Worm (Caenorhabditis elegans): ENCODE data around the gene str-243.

The str-243 gene

DNA sequence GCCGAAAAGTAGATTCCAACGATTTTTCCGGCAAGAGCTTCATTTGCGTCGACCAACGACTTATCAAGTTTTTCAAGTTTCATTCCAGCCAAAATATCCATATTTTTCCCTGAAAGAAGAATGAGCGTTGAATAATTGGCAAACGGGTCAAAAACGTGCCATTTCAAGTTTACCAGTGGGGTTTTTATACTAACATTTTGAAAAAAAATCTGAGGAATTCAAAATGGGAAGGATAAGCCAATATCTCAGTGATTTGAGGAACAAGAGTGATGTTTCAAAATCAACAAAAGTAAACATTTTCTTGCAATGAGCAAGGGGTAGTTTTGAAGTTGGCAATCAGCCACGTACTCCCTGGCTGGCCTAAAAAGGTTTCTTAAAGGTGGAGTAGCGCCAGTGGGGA lies 11.7 kb downstream of the str-243 start, which contains the start of gene trx-5:
TSS of gene trx-5 (minus strand) at position 101 of the 400 bp plus-strand sequence.
- no peak for TF ChIP-seq cog-1 (tag; optimal IDR thresholded peaks at IDR 0.05)
- TF ChIP-seq klf-2 (GFP tag; conservative IDR thresholded peaks at IDR 0.05): no peak
- TF ChIP-seq ztf-29 (GFP tag; IDR thresholded peaks at IDR 0.05): no peak
- no peak for TF ChIP-seq flt-1 (GFP tag; IDR thresholded peaks at IDR 0.05)
- no peak for TF ChIP-seq med-1 (GFP tag; optimal IDR thresholded peaks at IDR 0.05; ENCODE audit: insufficient read depth)

DNA sequence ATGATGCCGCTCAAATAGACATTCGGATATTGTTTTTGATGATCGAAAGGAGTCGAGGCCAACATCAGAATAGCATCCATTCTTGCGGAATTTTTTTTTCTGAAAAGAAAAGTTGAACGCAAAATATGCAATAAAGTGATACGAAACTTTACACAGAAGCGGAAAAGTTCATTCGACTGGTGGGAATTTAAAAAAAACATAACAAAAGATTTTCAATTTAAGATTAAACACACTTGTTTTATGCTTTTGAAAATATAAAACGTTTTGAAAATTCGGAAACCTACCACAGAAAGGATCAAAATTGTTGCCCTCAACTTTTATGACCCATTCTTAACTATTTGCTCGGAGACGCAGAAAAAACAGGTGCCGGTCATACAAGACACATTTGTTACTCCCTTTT lies 14.4 kb downstream of the str-243 start, which contains the start of gene K02H11.9:
TSS of gene K02H11.9 (minus strand) at position 101 of the 400 bp plus-strand sequence.
- TF ChIP-seq ztf-23 (GFP tag; IDR thresholded peaks at IDR 0.05) (no peak), tab-1 (GFP tag; IDR thresholded peaks at IDR 0.05) (no peak), cog-1 (tag; optimal IDR thresholded peaks at IDR 0.05) (no peak), ref-1 (GFP tag; conservative IDR thresholded peaks at IDR 0.05) (no peak), flt-1 (GFP tag; IDR thresholded peaks at IDR 0.05) (no peak), klf-2 (GFP tag; conservative IDR thresholded peaks at IDR 0.05) (no peak), med-1 (GFP tag; optimal IDR thresholded peaks at IDR 0.05; ENCODE audit: insufficient read depth) (no peak), T22C8.4 (GFP tag; IDR thresholded peaks at IDR 0.05) (no peak), ztf-29 (GFP tag; IDR thresholded peaks at IDR 0.05) (no peak)

DNA sequence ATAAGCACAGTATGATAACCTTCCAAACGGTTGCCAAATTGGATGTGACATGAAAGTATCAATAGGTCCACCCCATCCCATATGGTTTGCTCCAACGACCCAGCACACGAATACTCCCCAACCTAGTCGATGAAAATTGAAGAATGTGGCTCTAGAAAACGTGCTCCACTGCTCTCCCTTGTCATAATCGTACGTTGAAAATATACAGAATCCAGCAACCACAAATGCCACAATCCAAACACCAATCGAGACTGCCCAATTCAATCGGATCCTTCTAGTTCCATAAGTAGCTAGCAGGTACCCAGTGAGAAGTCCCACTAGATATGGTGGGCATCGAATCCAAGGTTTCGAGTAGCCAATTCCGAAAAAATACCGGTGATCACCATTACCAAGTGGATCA lies 16.3 kb downstream of the str-243 start:
- TF ChIP-seq ztf-29 (GFP tag; IDR thresholded peaks at IDR 0.05) (no peak), flt-1 (GFP tag; IDR thresholded peaks at IDR 0.05) (no peak), ztf-23 (GFP tag; IDR thresholded peaks at IDR 0.05) (no peak), cog-1 (tag; optimal IDR thresholded peaks at IDR 0.05) (no peak), T22C8.4 (GFP tag; IDR thresholded peaks at IDR 0.05) (no peak), tab-1 (GFP tag; IDR thresholded peaks at IDR 0.05) (no peak), med-1 (GFP tag; optimal IDR thresholded peaks at IDR 0.05; ENCODE audit: insufficient read depth) (no peak), klf-2 (GFP tag; conservative IDR thresholded peaks at IDR 0.05) (no peak)

DNA sequence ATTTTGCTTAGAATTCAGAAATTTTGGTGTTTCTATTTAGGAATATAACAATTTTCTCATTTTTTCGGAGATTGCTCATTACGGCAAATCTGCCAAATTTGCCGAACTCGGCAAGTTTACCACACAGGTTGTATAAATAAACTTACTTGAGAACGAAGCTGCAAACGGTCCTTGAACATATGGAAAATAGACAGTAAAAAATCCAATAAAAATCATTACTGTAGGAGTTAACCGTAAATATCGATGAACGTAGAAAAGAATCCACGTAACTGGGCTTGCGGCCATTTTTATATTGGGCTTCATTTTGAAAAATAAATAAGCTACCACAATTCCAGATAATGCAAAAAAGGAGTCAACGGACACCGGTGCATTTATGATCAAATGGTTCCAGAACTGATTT lies 17.7 kb downstream of the str-243 start:
- TF ChIP-seq cog-1 (tag; optimal IDR thresholded peaks at IDR 0.05): no peak
- no peak for TF ChIP-seq ztf-29 (GFP tag; IDR thresholded peaks at IDR 0.05)
- TF ChIP-seq med-1 (GFP tag; optimal IDR thresholded peaks at IDR 0.05; ENCODE audit: insufficient read depth): no peak
- TF ChIP-seq tab-1 (GFP tag; IDR thresholded peaks at IDR 0.05): no peak
- no peak for TF ChIP-seq T22C8.4 (GFP tag; IDR thresholded peaks at IDR 0.05)
- no peak for TF ChIP-seq klf-2 (GFP tag; conservative IDR thresholded peaks at IDR 0.05)
- no peak for TF ChIP-seq flt-1 (GFP tag; IDR thresholded peaks at IDR 0.05)
- TF ChIP-seq ref-1 (GFP tag; conservative IDR thresholded peaks at IDR 0.05): no peak
- TF ChIP-seq ztf-23 (GFP tag; IDR thresholded peaks at IDR 0.05): no peak

DNA sequence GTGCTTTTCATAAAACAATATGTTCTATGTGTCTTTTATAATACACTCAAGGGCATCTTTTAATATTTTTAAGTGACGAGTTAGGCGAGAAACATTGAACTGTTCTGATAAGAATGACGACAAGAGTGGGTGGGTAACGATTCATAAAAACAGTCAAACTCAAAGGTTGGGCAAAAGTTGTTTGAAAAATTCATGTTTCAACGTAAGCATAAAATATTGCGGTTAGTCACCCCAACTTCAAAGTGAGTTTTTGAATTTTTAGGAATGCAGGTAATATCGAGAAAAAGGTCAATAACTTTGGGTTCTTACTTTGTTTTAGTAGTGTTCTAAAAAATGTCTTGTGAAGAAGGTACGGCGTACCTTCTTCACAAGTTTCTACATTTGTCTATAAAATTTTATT lies 19.2 kb downstream of the str-243 start, which contains the start of gene oac-31:
TSS of gene oac-31 (minus strand) at position 101 of the 400 bp plus-strand sequence.
- no peak for TF ChIP-seq tab-1 (GFP tag; IDR thresholded peaks at IDR 0.05)
- no peak for TF ChIP-seq flt-1 (GFP tag; IDR thresholded peaks at IDR 0.05)
- TF ChIP-seq ref-1 (GFP tag; conservative IDR thresholded peaks at IDR 0.05): no peak
- no peak for TF ChIP-seq med-1 (GFP tag; optimal IDR thresholded peaks at IDR 0.05; ENCODE audit: insufficient read depth)
- TF ChIP-seq cog-1 (tag; optimal IDR thresholded peaks at IDR 0.05): no peak
- no peak for TF ChIP-seq ztf-29 (GFP tag; IDR thresholded peaks at IDR 0.05)
- TF ChIP-seq ztf-23 (GFP tag; IDR thresholded peaks at IDR 0.05): no peak
- TF ChIP-seq T22C8.4 (GFP tag; IDR thresholded peaks at IDR 0.05): no peak
- no peak for TF ChIP-seq klf-2 (GFP tag; conservative IDR thresholded peaks at IDR 0.05)

DNA sequence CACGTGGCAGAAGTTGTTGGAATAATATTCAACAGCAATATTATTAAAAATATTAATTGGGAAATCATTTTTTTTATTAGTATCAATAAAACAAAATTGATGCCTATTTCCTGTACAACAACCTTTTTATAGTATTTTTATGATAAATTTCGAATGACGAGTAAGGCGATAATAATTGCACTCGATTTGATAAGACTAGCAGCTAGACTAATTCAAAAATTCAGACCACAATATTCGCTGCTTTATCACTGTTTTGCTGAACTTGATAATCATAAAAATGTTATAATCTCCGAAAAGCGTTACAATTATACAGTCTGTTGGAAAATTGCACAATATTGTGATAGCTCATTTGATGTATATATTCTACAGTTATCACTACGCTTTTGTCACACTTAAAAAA lies 23.1 kb downstream of the str-243 start, which contains the start of gene oac-32:
TSS of gene oac-32 (minus strand) at position 90 of the 400 bp plus-strand sequence.
- TF ChIP-seq T22C8.4 (GFP tag; IDR thresholded peaks at IDR 0.05): no peak
- TF ChIP-seq ztf-23 (GFP tag; IDR thresholded peaks at IDR 0.05): no peak

DNA sequence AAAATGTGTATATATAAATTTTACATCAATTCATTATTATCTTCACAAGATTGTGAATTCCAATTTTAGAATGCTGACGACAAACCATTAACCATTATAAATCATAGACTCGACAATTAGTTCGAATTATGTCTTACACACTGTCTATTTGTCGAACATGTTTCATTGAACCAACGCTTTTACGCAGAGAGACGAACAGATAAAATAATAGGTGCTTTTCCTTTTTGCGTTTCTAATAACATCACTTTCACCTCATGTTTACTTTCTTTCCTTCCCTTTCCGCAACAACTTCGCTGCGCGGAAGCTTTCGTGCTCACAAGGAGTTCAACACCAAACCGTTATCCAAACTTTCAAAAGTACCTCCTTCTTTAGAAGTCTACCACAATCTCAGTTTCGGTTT lies 25.3 kb downstream of the str-243 start, which contains the start of gene F52F10.2:
TSS of gene F52F10.2 (plus strand) at position 301 of the 400 bp plus-strand sequence.
- no peak for TF ChIP-seq ztf-29 (GFP tag; IDR thresholded peaks at IDR 0.05)

DNA sequence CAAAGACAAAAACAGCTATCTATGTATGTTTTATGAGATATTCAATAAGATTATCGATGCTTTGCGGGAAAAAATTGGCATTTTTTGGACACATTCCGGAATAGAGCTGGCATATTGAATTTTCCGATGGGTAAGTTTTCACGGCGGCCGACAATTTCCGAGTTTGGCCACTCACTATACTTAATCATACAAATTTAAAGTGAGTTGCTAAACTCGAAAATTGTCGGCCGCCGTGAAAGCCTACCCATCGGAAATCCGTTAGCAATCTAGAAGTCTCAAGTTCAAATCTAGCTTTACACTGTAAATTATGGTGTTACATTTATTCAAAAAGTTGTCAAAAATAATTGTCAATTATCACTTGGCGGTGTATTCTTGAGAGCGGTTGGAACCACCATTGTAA lies 28.1 kb downstream of the str-243 start:
- TF ChIP-seq T22C8.4 (GFP tag; IDR thresholded peaks at IDR 0.05) (no peak), klf-2 (GFP tag; conservative IDR thresholded peaks at IDR 0.05) (no peak), tab-1 (GFP tag; IDR thresholded peaks at IDR 0.05) (no peak), flt-1 (GFP tag; IDR thresholded peaks at IDR 0.05) (no peak), ztf-23 (GFP tag; IDR thresholded peaks at IDR 0.05) (no peak), ztf-29 (GFP tag; IDR thresholded peaks at IDR 0.05) (no peak), cog-1 (tag; optimal IDR thresholded peaks at IDR 0.05) (no peak), ref-1 (GFP tag; conservative IDR thresholded peaks at IDR 0.05) (no peak), med-1 (GFP tag; optimal IDR thresholded peaks at IDR 0.05; ENCODE audit: insufficient read depth) (no peak)

DNA sequence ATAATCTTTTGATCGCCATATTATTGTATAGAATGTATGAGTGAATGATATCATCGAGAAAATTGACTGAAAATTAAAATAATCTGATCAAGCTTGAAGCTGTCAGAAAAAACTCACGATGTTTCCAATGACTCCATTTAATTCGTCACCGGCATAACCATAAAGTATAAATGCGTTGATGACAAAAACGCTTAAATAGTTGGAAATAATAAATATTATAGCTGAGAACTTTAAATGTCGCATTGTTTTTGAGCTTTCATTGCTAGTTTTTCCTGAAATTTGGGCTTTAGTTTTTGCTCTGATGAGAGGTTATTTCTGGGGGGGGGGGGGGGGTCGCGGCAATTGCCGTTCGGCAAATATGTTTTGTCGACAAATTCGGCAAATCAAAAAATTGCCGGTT lies 28.6 kb downstream of the str-243 start:
- TF ChIP-seq med-1 (GFP tag; optimal IDR thresholded peaks at IDR 0.05; ENCODE audit: insufficient read depth): no peak
- no peak for TF ChIP-seq klf-2 (GFP tag; conservative IDR thresholded peaks at IDR 0.05)
- TF ChIP-seq ztf-23 (GFP tag; IDR thresholded peaks at IDR 0.05): no peak
- TF ChIP-seq ref-1 (GFP tag; conservative IDR thresholded peaks at IDR 0.05): no peak
- TF ChIP-seq tab-1 (GFP tag; IDR thresholded peaks at IDR 0.05): no peak
- no peak for TF ChIP-seq T22C8.4 (GFP tag; IDR thresholded peaks at IDR 0.05)
- TF ChIP-seq ztf-29 (GFP tag; IDR thresholded peaks at IDR 0.05): no peak
- TF ChIP-seq cog-1 (tag; optimal IDR thresholded peaks at IDR 0.05): no peak
- TF ChIP-seq flt-1 (GFP tag; IDR thresholded peaks at IDR 0.05): no peak

DNA sequence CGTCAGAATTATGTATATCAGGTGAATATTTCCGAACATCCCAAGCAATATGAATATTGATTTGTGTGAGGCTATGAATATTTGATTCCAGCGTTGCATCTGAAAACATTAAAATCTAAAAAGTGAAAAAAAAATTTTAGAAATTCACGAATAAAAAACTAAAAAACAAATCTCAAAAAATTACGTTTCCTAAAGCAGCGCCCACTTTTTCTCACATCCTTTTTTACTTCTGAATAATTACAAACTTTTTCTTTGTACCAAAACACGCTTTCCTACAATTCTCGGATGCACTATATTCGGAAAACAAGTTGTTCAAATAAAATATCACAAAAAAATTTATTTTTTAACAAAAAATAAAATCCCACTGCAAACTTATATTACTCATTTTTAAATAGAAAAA lies 30.4 kb downstream of the str-243 start, which contains the start of gene srsx-8:
TSS of gene srsx-8 (minus strand) at position 101 of the 400 bp plus-strand sequence.
- TF ChIP-seq klf-2 (GFP tag; conservative IDR thresholded peaks at IDR 0.05) (no peak), flt-1 (GFP tag; IDR thresholded peaks at IDR 0.05) (no peak)

DNA sequence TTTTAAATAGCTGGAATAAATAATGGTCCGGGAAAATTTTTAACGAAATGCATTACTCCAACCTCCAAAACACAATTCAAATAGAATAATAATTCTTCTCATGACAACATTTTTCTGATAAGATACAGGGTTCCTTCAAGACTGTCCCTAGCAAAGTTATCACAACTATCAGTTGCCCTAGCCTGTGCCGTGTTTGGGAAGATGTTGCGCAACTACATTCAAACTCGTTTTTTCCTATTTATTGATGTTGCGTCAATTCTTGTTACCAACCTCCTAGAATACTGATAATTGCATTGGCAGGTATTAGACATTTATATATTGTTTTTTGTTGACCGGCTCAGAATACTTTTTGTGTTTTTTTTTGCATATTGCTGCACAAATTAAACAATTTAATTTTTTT lies 32.5 kb downstream of the str-243 start:
- TF ChIP-seq flt-1 (GFP tag; IDR thresholded peaks at IDR 0.05): no peak
- TF ChIP-seq ztf-23 (GFP tag; IDR thresholded peaks at IDR 0.05): no peak
- no peak for TF ChIP-seq klf-2 (GFP tag; conservative IDR thresholded peaks at IDR 0.05)
- TF ChIP-seq med-1 (GFP tag; optimal IDR thresholded peaks at IDR 0.05; ENCODE audit: insufficient read depth): no peak
- no peak for TF ChIP-seq ztf-29 (GFP tag; IDR thresholded peaks at IDR 0.05)
- TF ChIP-seq ref-1 (GFP tag; conservative IDR thresholded peaks at IDR 0.05): no peak
- TF ChIP-seq cog-1 (tag; optimal IDR thresholded peaks at IDR 0.05): no peak
- TF ChIP-seq T22C8.4 (GFP tag; IDR thresholded peaks at IDR 0.05): no peak
- TF ChIP-seq tab-1 (GFP tag; IDR thresholded peaks at IDR 0.05): no peak

Data from whole organism, midembryonic.